Fruit fly (Drosophila melanogaster) S2 (cell line): ENCODE results near the gene side-II.

Experiments
- CG8478 ChIP-seq: fragments of >200 bp; optimal IDR thresholded peaks from 2 replicates; lab custom pipeline; 2018
- CTCF ChIP-seq, 2 experiments: fragments of >200 bp; optimal IDR thresholded peaks; 2 replicates each; lab custom pipeline; 2018

- no peak for TF ChIP-seq CG8478 (lab: Kevin White, UChicago)
- no peak for TF ChIP-seq CTCF (optimal IDR thresholded peaks at IDR 0.05; lab: Kevin White, UChicago)
Observed at dm6 chr2L:14972133-14972532, at the start of gene side-II.
